Fruit fly (Drosophila melanogaster): ENCODE data around the gene HLH4C.

- no peak for TF ChIP-seq CG16779 (tag; optimal IDR thresholded peaks at IDR 0.05)
- TF ChIP-seq OdsH (GFP tag; optimal IDR thresholded peaks at IDR 0.05), result no peak
- no peak for TF ChIP-seq Hr4 (GFP tag; optimal IDR thresholded peaks at IDR 0.05)
- TF ChIP-seq CG9139 (GFP tag; optimal IDR thresholded peaks at IDR 0.05), result no peak
- no peak for TF ChIP-seq CG1621 (tag; optimal IDR thresholded peaks at IDR 0.05)
- no peak for TF ChIP-seq Eip93F (GFP tag; optimal IDR thresholded peaks at IDR 0.05)
- no peak for TF ChIP-seq dac (GFP tag; optimal IDR thresholded peaks at IDR 0.05)
- TF ChIP-seq CG10669 (GFP tag; optimal IDR thresholded peaks at IDR 0.05), result no peak
- no peak for TF ChIP-seq topi (GFP tag; optimal IDR thresholded peaks at IDR 0.05)
- TF ChIP-seq fd85E (GFP tag; optimal IDR thresholded peaks at IDR 0.05), result no peak
- TF ChIP-seq acj6 (GFP tag; optimal IDR thresholded peaks at IDR 0.05), result no peak
Observed at dm6 chrX:4604553-4604952, 42.7 kb downstream of the HLH4C start.

All from whole organism, prepupa.